Worm (Caenorhabditis elegans) whole organism, L4 larva: ENCODE measurements around the gene R01B10.3.
A peak's percentile ranks its signal among the peaks of the same experiment; 100 is the strongest.

Experiments used
- T20F7.1 ChIP-seq: fragments of 200-800 bp; sonication (Bioruptor generic); optimal IDR thresholded peaks from 2 replicates; lab custom pipeline; 2018; ENCODE audit warnings: mild to moderate bottlenecking, missing genetic modification characterization, missing compliant biosample characterization
- Y48G9A.11 ChIP-seq: fragments of 200-800 bp; sonication (Bioruptor generic); IDR thresholded peaks from 2 replicates; pipeline ENCODE4 v1.3.6; 2022; ENCODE audit warnings: missing genetic modification reagents, missing genetic modification characterization, missing compliant biosample characterization
- aha-1 ChIP-seq: fragments of 150-350 bp; peaks from one replicate; lab custom pipeline; 2014; ENCODE audit warnings: missing biosample characterization, missing genetic modification characterization
- aly-2 ChIP-seq: sonication (generic microtip); optimal IDR thresholded peaks from 2 replicates; lab custom pipeline; 2018; ENCODE audit warnings: missing biosample characterization, missing genetic modification characterization
- arid-1 ChIP-seq: fragments of 200-800 bp; sonication (Bioruptor generic); conservative IDR thresholded peaks from 2 replicates; pipeline ENCODE4 v1.3.6; 2022; ENCODE audit warnings: missing genetic modification reagents, missing genetic modification characterization, missing compliant biosample characterization
- ceh-44 ChIP-seq: fragments of 200-800 bp; sonication (Bioruptor generic); IDR thresholded peaks from 2 replicates; pipeline ENCODE4 v1.3.6; 2022; ENCODE audit warnings: missing genetic modification reagents, missing genetic modification characterization, missing compliant biosample characterization
- ceh-62 ChIP-seq: sonication (generic microtip); optimal IDR thresholded peaks from 2 replicates; lab custom pipeline; 2017; ENCODE audit warnings: missing biosample characterization, missing genetic modification characterization
- ces-1 ChIP-seq: fragments of 150-350 bp; sonication (generic microtip); optimal IDR thresholded peaks from 4 replicates; lab custom pipeline; 2014; ENCODE audit warnings: missing biosample characterization, missing genetic modification reagents, missing genetic modification characterization
- cey-2 ChIP-seq: sonication (generic microtip); optimal IDR thresholded peaks from 3 replicates; lab custom pipeline; 2017; ENCODE audit warnings: missing genetic modification characterization, mild to moderate bottlenecking, missing compliant biosample characterization, antibody characterized with exemption, borderline replicate concordance; ENCODE audit not compliant: insufficient read depth
- daf-16 ChIP-seq, 3 experiments: sonication (generic microtip); optimal IDR thresholded peaks; 2 replicates each; lab custom pipeline; 2016 to 2017; ENCODE audit warnings: missing genetic modification characterization in 3 of 3, missing genetic modification reagents in 3 of 3, mild to moderate bottlenecking in 2 of 3, missing compliant biosample characterization in 2 of 3, missing biosample characterization in 1 of 3, moderate library complexity in 1 of 3
- dmd-9 ChIP-seq: fragments of 200-800 bp; sonication (Bioruptor generic); IDR thresholded peaks from 2 replicates; pipeline ENCODE4 v1.3.6; 2022; ENCODE audit warnings: missing genetic modification reagents, missing genetic modification characterization, missing compliant biosample characterization
- dve-1 ChIP-seq: sonication (generic microtip); optimal IDR thresholded peaks from 2 replicates; lab custom pipeline; 2017; ENCODE audit warnings: antibody characterized with exemption, mild to moderate bottlenecking, missing genetic modification characterization, missing compliant biosample characterization; ENCODE audit not compliant: insufficient read depth
- egl-27 ChIP-seq: sonication (generic microtip); optimal IDR thresholded peaks from 3 replicates; lab custom pipeline; 2017; ENCODE audit warnings: missing biosample characterization, missing genetic modification reagents, missing genetic modification characterization
- egl-43 ChIP-seq: fragments of 200-800 bp; sonication (Bioruptor generic); IDR thresholded peaks from 2 replicates; pipeline ENCODE4 v1.3.6; 2022; ENCODE audit warnings: missing genetic modification reagents, missing genetic modification characterization, missing compliant biosample characterization
- fos-1 ChIP-seq: fragments of 150-350 bp; optimal IDR thresholded peaks from 2 replicates; lab custom pipeline; 2014; ENCODE audit warnings: missing biosample characterization, missing genetic modification characterization
- hif-1 ChIP-seq, 2 experiments: sonication (generic microtip); optimal IDR thresholded peaks; 2 replicates each; lab custom pipeline; 2016 to 2017; ENCODE audit warnings: missing compliant biosample characterization in 2 of 2, missing genetic modification characterization in 2 of 2, missing genetic modification reagents in 2 of 2, missing genotype in 2 of 2, mild to moderate bottlenecking in 1 of 2
- hmg-1.1 ChIP-seq: fragments of 200-800 bp; sonication (Bioruptor generic); IDR thresholded peaks from 2 replicates; pipeline ENCODE4 v1.3.6; 2022; ENCODE audit warnings: missing genetic modification reagents, missing genetic modification characterization, missing compliant biosample characterization
- lin-39 ChIP-seq: fragments of 150-350 bp; optimal IDR thresholded peaks from 2 replicates; lab custom pipeline; 2014; ENCODE audit warnings: missing biosample characterization, missing genetic modification reagents, missing genetic modification characterization
- lsy-2 ChIP-seq, 2 experiments: fragments of 150-350 bp in 1 of 2; sonication (generic microtip) in 1 of 2; optimal IDR thresholded peaks; 2 replicates each; lab custom pipeline; 2014 to 2017; ENCODE audit warnings: missing biosample characterization in 2 of 2, missing genetic modification characterization in 2 of 2
- madf-5 ChIP-seq, 2 experiments: fragments of 200-800 bp; sonication (Bioruptor generic); IDR thresholded peaks; 2 replicates each; pipeline ENCODE4 v1.3.6; 2022; ENCODE audit warnings: missing compliant biosample characterization in 2 of 2, missing genetic modification characterization in 2 of 2
- madf-9 ChIP-seq: fragments of 200-800 bp; sonication (Bioruptor generic); conservative IDR thresholded peaks from 2 replicates; pipeline ENCODE4 v1.3.6; 2022; ENCODE audit warnings: missing genetic modification reagents, missing genetic modification characterization, missing compliant biosample characterization
- mdl-1 ChIP-seq, 2 experiments: fragments of 150-350 bp in 1 of 2; sonication (generic microtip) in 1 of 2; optimal IDR thresholded peaks; 2 replicates each; lab custom pipeline; 2014 to 2017; ENCODE audit warnings: missing biosample characterization in 2 of 2, missing genetic modification characterization in 2 of 2
- mdt-29 ChIP-seq: fragments of 200-800 bp; sonication (Bioruptor generic); IDR thresholded peaks from 2 replicates; pipeline ENCODE4 v1.3.6; 2022; ENCODE audit warnings: missing genetic modification reagents, missing genetic modification characterization, missing compliant biosample characterization
- mes-2 ChIP-seq: sonication (generic microtip); optimal IDR thresholded peaks from 2 replicates; lab custom pipeline; 2016; ENCODE audit warnings: missing genotype, mild to moderate bottlenecking, missing genetic modification characterization, missing compliant biosample characterization; ENCODE audit not compliant: poor library complexity, severe bottlenecking
- mxl-2 ChIP-seq: fragments of 200-800 bp; sonication (Bioruptor generic); conservative IDR thresholded peaks from 2 replicates; pipeline ENCODE4 v1.3.6; 2022; ENCODE audit warnings: missing genetic modification reagents, missing genetic modification characterization, missing compliant biosample characterization
- nhr-10 ChIP-seq: fragments of 150-350 bp; optimal IDR thresholded peaks from 2 replicates; lab custom pipeline; 2014; ENCODE audit warnings: missing biosample characterization, missing genetic modification characterization
- nhr-41 ChIP-seq: fragments of 200-800 bp; sonication (Bioruptor generic); IDR thresholded peaks from 2 replicates; pipeline ENCODE4 v1.3.6; 2022; ENCODE audit warnings: missing genetic modification reagents, missing genetic modification characterization, missing compliant biosample characterization
- nhr-42 ChIP-seq: fragments of 200-800 bp; sonication (Bioruptor generic); IDR thresholded peaks from 2 replicates; pipeline ENCODE4 v1.3.6; 2022; ENCODE audit warnings: missing genetic modification characterization, missing compliant biosample characterization
- nhr-6 ChIP-seq: fragments of 150-350 bp; optimal IDR thresholded peaks from 2 replicates; lab custom pipeline; 2014; ENCODE audit warnings: missing biosample characterization, missing genetic modification characterization
- pha-4 ChIP-seq, 2 experiments: fragments of 150-350 bp in 1 of 2; fragments of 200-800 bp in 1 of 2; sonication (Bioruptor generic) in 1 of 2; IDR thresholded peaks in 1 of 2; optimal IDR thresholded peaks in 1 of 2; 2 replicates each; pipeline versions ENCODE4 v1.3.6 to Lab custom; 2014 to 2022; ENCODE audit warnings: missing genetic modification characterization in 2 of 2, missing genetic modification reagents in 2 of 2, missing biosample characterization in 1 of 2, missing compliant biosample characterization in 1 of 2
- pqm-1 ChIP-seq: sonication (generic microtip); optimal IDR thresholded peaks from 2 replicates; lab custom pipeline; 2017; ENCODE audit warnings: missing biosample characterization, missing genetic modification characterization
- sdz-12 ChIP-seq: fragments of 200-800 bp; sonication (Bioruptor generic); optimal IDR thresholded peaks from 2 replicates; lab custom pipeline; 2018; ENCODE audit warnings: mild to moderate bottlenecking, missing genetic modification characterization, missing compliant biosample characterization
- set-16 ChIP-seq: fragments of 200-800 bp; sonication (Bioruptor generic); IDR thresholded peaks from 2 replicates; pipeline ENCODE4 v1.3.6; 2022; ENCODE audit warnings: missing genetic modification reagents, missing genetic modification characterization, missing compliant biosample characterization
- skn-1 ChIP-seq: fragments of 150-350 bp; optimal IDR thresholded peaks from 2 replicates; lab custom pipeline; 2014; ENCODE audit warnings: missing biosample characterization, missing genetic modification characterization
- snpc-1.2 ChIP-seq: fragments of 200-800 bp; sonication (Bioruptor generic); IDR thresholded peaks from 2 replicates; pipeline ENCODE4 v1.3.6; 2022; ENCODE audit warnings: missing genetic modification reagents, missing genetic modification characterization, missing compliant biosample characterization
- tra-1 ChIP-seq: fragments of 200-800 bp; sonication (Bioruptor generic); IDR thresholded peaks from 2 replicates; pipeline ENCODE4 v1.3.6; 2022; ENCODE audit warnings: missing genetic modification reagents, missing genetic modification characterization, missing compliant biosample characterization
- unc-130 ChIP-seq: sonication (generic microtip); optimal IDR thresholded peaks from 2 replicates; lab custom pipeline; 2016; ENCODE audit warnings: missing genetic modification reagents, missing genetic modification characterization, missing compliant biosample characterization
- unc-62 ChIP-seq, 3 experiments: fragments of 150-350 bp in 1 of 3; sonication (generic microtip); optimal IDR thresholded peaks in 2 of 3; peaks in 1 of 3; 1 replicate in 1 of 3; 2 replicates in 2 of 3; lab custom pipeline; 2014 to 2017; ENCODE audit warnings: missing biosample characterization in 3 of 3, missing genetic modification characterization in 3 of 3, missing genetic modification reagents in 3 of 3, missing genotype in 1 of 3
- vab-7 ChIP-seq: fragments of 200-800 bp; sonication (Bioruptor generic); IDR thresholded peaks from 2 replicates; pipeline ENCODE4 v1.3.6; 2022; ENCODE audit warnings: missing genetic modification reagents, missing genetic modification characterization, missing compliant biosample characterization
- zag-1 ChIP-seq: fragments of 150-350 bp; optimal IDR thresholded peaks from 2 replicates; lab custom pipeline; 2014; ENCODE audit warnings: missing biosample characterization, missing genetic modification characterization
- ztf-7 ChIP-seq: fragments of 150-350 bp; optimal IDR thresholded peaks from 2 replicates; lab custom pipeline; 2014; ENCODE audit warnings: missing biosample characterization, missing genetic modification characterization

The R01B10.3 gene

DNA sequence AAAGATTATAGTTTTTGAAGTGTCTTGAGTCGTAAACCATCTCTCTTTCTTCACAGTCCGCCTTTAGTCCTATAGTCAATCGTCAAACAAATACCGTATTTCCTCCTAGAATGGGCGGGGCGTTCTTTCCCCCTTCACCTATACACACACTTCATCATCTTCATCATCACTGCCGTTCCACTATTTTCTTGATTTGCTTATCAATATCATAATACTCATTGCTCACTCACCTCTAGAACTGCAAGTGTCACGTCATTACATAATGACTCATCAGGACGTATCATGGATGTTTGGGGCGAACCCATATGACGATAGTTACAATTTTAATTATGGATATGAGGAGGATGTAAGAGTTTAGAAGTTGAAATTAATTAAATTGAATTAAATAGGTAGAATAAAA, 34.3 kb downstream of the R01B10.3 start:
- TF ChIP-seq nhr-42 (GFP tag; lab: Robert Waterston, UW) (no peak), mes-2 (peak; percentile 14), lsy-2 (tag; optimal IDR thresholded peaks at IDR 0.05; lab: Kevin White, UChicago) (peak in 1 of 2 experiments; percentile 9), hif-1 (tag; optimal IDR thresholded peaks at IDR 0.05; lab: Kevin White, UChicago) (no peak), mdt-29 (GFP tag; lab: Robert Waterston, UW) (no peak), nhr-41 (GFP tag; lab: Robert Waterston, UW) (no peak), set-16 (GFP tag; lab: Robert Waterston, UW) (no peak), lin-39 (tag; lab: Kevin White, UChicago) (no peak), nhr-6 (tag; lab: Kevin White, UChicago) (peak; percentile 7), cey-2 (no peak), dmd-9 (no peak), snpc-1.2 (GFP tag; lab: Robert Waterston, UW) (no peak), ceh-62 (tag; lab: Kevin White, UChicago) (no peak), unc-62 (GFP tag; optimal IDR thresholded peaks at IDR 0.05 in 1 of 2; lab: Kevin White, UChicago) (peak in 1 of 2 experiments; percentile 92), unc-62 (tag; optimal IDR thresholded peaks at IDR 0.05; lab: Kevin White, UChicago) (no peak), hmg-1.1 (no peak), skn-1 (no peak), sdz-12 (GFP tag; lab: Kevin White, UChicago) (no peak), madf-9 (no peak), fos-1 (tag; lab: Kevin White, UChicago) (no peak), vab-7 (GFP tag; lab: Robert Waterston, UW) (no peak), madf-5 (GFP tag; IDR thresholded peaks at IDR 0.05; lab: Robert Waterston, UW) (no peak), dve-1 (tag; lab: Kevin White, UChicago) (peak; percentile 20), pha-4 (GFP tag; IDR thresholded peaks at IDR 0.05; lab: Robert Waterston, UW) (no peak), pha-4 (tag; optimal IDR thresholded peaks at IDR 0.05; lab: Kevin White, UChicago) (peak; percentile 41), pqm-1 (tag; lab: Kevin White, UChicago) (no peak), egl-27 (tag; lab: Kevin White, UChicago) (no peak), arid-1 (GFP tag; lab: Robert Waterston, UW) (no peak)

DNA sequence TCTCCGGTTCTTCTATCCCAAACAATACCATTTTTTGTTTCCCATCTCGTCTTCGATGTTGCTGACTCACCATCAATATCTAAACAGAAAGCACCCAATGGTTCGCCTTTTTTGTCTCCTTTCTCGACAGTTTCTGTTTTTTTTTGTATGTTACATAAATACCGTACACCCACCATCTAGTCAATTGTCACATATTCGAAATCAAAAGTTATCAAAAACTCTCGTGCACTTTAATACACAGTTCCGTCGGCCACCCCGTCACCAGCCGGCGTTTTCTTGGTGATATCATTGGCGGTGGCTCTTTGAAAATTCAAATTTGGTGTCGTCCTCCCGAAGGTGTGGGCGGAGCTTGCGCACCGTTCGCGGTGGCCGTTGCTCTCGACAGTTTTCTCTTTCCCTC, 37.0 kb downstream of the R01B10.3 start:
- TF ChIP-seq egl-43 (GFP tag; lab: Robert Waterston, UW) (0 out of 2 replicates have a peak, but pooled peaks have one; percentile 14), lsy-2 (tag; optimal IDR thresholded peaks at IDR 0.05; lab: Kevin White, UChicago) (peak in 1 of 2 experiments; percentile 8), dve-1 (tag; lab: Kevin White, UChicago) (peak; percentile 13), mdl-1 (tag; optimal IDR thresholded peaks at IDR 0.05; lab: Kevin White, UChicago) (no peak), zag-1 (tag; lab: Kevin White, UChicago) (no peak), arid-1 (GFP tag; lab: Robert Waterston, UW) (no peak), set-16 (GFP tag; lab: Robert Waterston, UW) (0 out of 2 replicates have a peak, but pooled peaks have one; percentile 46), nhr-41 (GFP tag; lab: Robert Waterston, UW) (no peak), ceh-44 (no peak), unc-130 (GFP tag; lab: Kevin White, UChicago) (no peak), Y48G9A.11 (GFP tag; lab: Robert Waterston, UW) (no peak), aha-1 (tag; lab: Kevin White, UChicago) (peak; percentile 95), ztf-7 (tag; lab: Kevin White, UChicago) (no peak)
- TF ChIP-seq, all 104 proteins: peak for 5

- TF ChIP-seq unc-62 (GFP tag; optimal IDR thresholded peaks at IDR 0.05 in 1 of 2; lab: Kevin White, UChicago) (no peak), unc-62 (tag; optimal IDR thresholded peaks at IDR 0.05; lab: Kevin White, UChicago) (no peak), ces-1 (GFP tag; lab: Kevin White, UChicago) (no peak), T20F7.1 (GFP tag; lab: Kevin White, UChicago) (no peak), pha-4 (GFP tag; IDR thresholded peaks at IDR 0.05; lab: Robert Waterston, UW) (no peak), pha-4 (tag; optimal IDR thresholded peaks at IDR 0.05; lab: Kevin White, UChicago) (no peak), lin-39 (tag; lab: Kevin White, UChicago) (no peak), nhr-6 (tag; lab: Kevin White, UChicago) (no peak), daf-16 (GFP tag; optimal IDR thresholded peaks at IDR 0.05; lab: Kevin White, UChicago) (no peak), daf-16 (tag; optimal IDR thresholded peaks at IDR 0.05; lab: Kevin White, UChicago) (no peak), tra-1 (GFP tag; lab: Robert Waterston, UW) (no peak), aly-2 (tag; lab: Kevin White, UChicago) (no peak), nhr-10 (tag; lab: Kevin White, UChicago) (no peak), fos-1 (tag; lab: Kevin White, UChicago) (no peak), set-16 (GFP tag; lab: Robert Waterston, UW) (no peak), mxl-2 (no peak)
Observed at ce11 chrV:6003301-6003700, 41.6 kb downstream of the R01B10.3 start, which contains the start of gene fos-1. Gene fos-1 (plus strand): TSS chrV:6003601.
